Worm (Caenorhabditis elegans) whole organism, L1 larva: ENCODE measurements around the gene W04G3.5.

Experiments
- C34B4.2 ChIP-seq: sonication (generic microtip); optimal IDR thresholded peaks from 2 replicates; lab custom pipeline; 2017; ENCODE audit warnings: mild to moderate bottlenecking, missing genetic modification characterization, missing compliant biosample characterization
- Y116A8C.19 ChIP-seq: sonication (generic microtip); optimal IDR thresholded peaks from 2 replicates; lab custom pipeline; 2016; ENCODE audit warnings: missing compliant biosample characterization, missing genetic modification characterization, borderline replicate concordance
- aha-1 ChIP-seq: fragments of 150-350 bp; optimal IDR thresholded peaks from 2 replicates; lab custom pipeline; 2014; ENCODE audit warnings: missing biosample characterization, missing genetic modification characterization
- alr-1 ChIP-seq: fragments of 200-800 bp; sonication (Bioruptor generic); optimal IDR thresholded peaks from 2 replicates; lab custom pipeline; 2018; ENCODE audit warnings: borderline replicate concordance, mild to moderate bottlenecking, missing genetic modification characterization, missing compliant biosample characterization
- ama-1 ChIP-seq: fragments of 150-350 bp; optimal IDR thresholded peaks from 2 replicates; lab custom pipeline; 2014
- blmp-1 ChIP-seq: fragments of 150-350 bp; optimal IDR thresholded peaks from 2 replicates; lab custom pipeline; 2014; ENCODE audit warnings: missing biosample characterization, missing genetic modification characterization
- ceh-8 ChIP-seq: fragments of 200-800 bp; sonication (Bioruptor generic); optimal IDR thresholded peaks from 2 replicates; lab custom pipeline; 2018; ENCODE audit warnings: mild to moderate bottlenecking, missing genetic modification characterization, moderate library complexity, missing compliant biosample characterization
- ceh-82 ChIP-seq, 3 experiments: fragments of 150-350 bp in 1 of 3; sonication (generic microtip) in 2 of 3; optimal IDR thresholded peaks; 2 replicates each; lab custom pipeline; 2014 to 2017; ENCODE audit warnings: missing biosample characterization in 3 of 3, missing genetic modification characterization in 3 of 3
- ceh-90 ChIP-seq: sonication (generic microtip); optimal IDR thresholded peaks from 2 replicates; lab custom pipeline; 2016; ENCODE audit warnings: missing genetic modification characterization, missing compliant biosample characterization
- ces-1 ChIP-seq: fragments of 150-350 bp; optimal IDR thresholded peaks from 2 replicates; lab custom pipeline; 2014; ENCODE audit warnings: missing biosample characterization, missing genetic modification reagents, missing genetic modification characterization
- efl-3 ChIP-seq: fragments of 200-800 bp; sonication (Bioruptor generic); optimal IDR thresholded peaks from 2 replicates; lab custom pipeline; 2018; ENCODE audit warnings: mild to moderate bottlenecking, missing genetic modification characterization, missing compliant biosample characterization
- elt-3 ChIP-seq, 6 experiments: fragments of 150-350 bp in 1 of 6; sonication (generic microtip); optimal IDR thresholded peaks; 2 replicates each; lab custom pipeline; 2017 to 2018; ENCODE audit warnings: missing biosample characterization in 6 of 6, missing genetic modification characterization in 6 of 6, inconsistent platforms in 1 of 6
- fkh-4 ChIP-seq: sonication (generic microtip); optimal IDR thresholded peaks from 2 replicates; lab custom pipeline; 2016; ENCODE audit warnings: missing compliant biosample characterization, missing genetic modification characterization, borderline replicate concordance
- fkh-8 ChIP-seq: sonication (generic microtip); optimal IDR thresholded peaks from 2 replicates; lab custom pipeline; 2016; ENCODE audit warnings: mild to moderate bottlenecking, missing genetic modification characterization, missing compliant biosample characterization
- grh-1 ChIP-seq: fragments of 200-800 bp; sonication (Bioruptor generic); IDR thresholded peaks from 2 replicates; pipeline ENCODE4 v1.3.6; 2022; ENCODE audit warnings: missing genetic modification reagents, missing genetic modification characterization, missing compliant biosample characterization
- hpl-2 ChIP-seq: fragments of 150-350 bp; optimal IDR thresholded peaks from 2 replicates; lab custom pipeline; 2014; ENCODE audit warnings: missing biosample characterization, missing genetic modification reagents, missing genetic modification characterization
- irx-1 ChIP-seq: sonication (generic microtip); optimal IDR thresholded peaks from 2 replicates; lab custom pipeline; 2016; ENCODE audit warnings: missing genetic modification characterization, missing compliant biosample characterization
- jun-1 ChIP-seq: fragments of 150-350 bp; optimal IDR thresholded peaks from 2 replicates; lab custom pipeline; 2014; ENCODE audit warnings: missing biosample characterization, missing genetic modification reagents, missing genetic modification characterization
- lin-13 ChIP-seq: fragments of 150-350 bp; optimal IDR thresholded peaks from 2 replicates; lab custom pipeline; 2014; ENCODE audit warnings: missing biosample characterization, missing genetic modification reagents, missing genetic modification characterization
- lin-14 ChIP-seq: fragments of 200-800 bp; sonication (Bioruptor generic); optimal IDR thresholded peaks from 2 replicates; lab custom pipeline; 2018; ENCODE audit warnings: mild to moderate bottlenecking, missing genetic modification characterization, moderate library complexity, missing compliant biosample characterization
- lin-35 ChIP-seq, 2 experiments: fragments of 150-350 bp; optimal IDR thresholded peaks; 2 replicates each; lab custom pipeline; 2014; ENCODE audit warnings: missing biosample characterization in 2 of 2, missing genetic modification characterization in 2 of 2, missing genetic modification reagents in 2 of 2
- lir-3 ChIP-seq: sonication (generic microtip); optimal IDR thresholded peaks from 2 replicates; lab custom pipeline; 2016; ENCODE audit warnings: mild to moderate bottlenecking, missing genetic modification characterization, moderate library complexity, missing compliant biosample characterization; ENCODE audit not compliant: poor library complexity
- mep-1 ChIP-seq: fragments of 150-350 bp; optimal IDR thresholded peaks from 2 replicates; lab custom pipeline; 2014; ENCODE audit warnings: missing biosample characterization, missing genetic modification characterization
- nhr-237 ChIP-seq: fragments of 150-350 bp; optimal IDR thresholded peaks from 2 replicates; lab custom pipeline; 2014; ENCODE audit warnings: missing biosample characterization, missing genetic modification characterization
- nhr-71 ChIP-seq: sonication (generic microtip); optimal IDR thresholded peaks from 2 replicates; lab custom pipeline; 2016; ENCODE audit warnings: mild to moderate bottlenecking, missing genetic modification characterization, moderate library complexity, missing compliant biosample characterization
- nhr-76 ChIP-seq: sonication (generic microtip); optimal IDR thresholded peaks from 2 replicates; lab custom pipeline; 2017; ENCODE audit warnings: missing biosample characterization, missing genetic modification characterization
- nhr-77 ChIP-seq: fragments of 150-350 bp; optimal IDR thresholded peaks from 2 replicates; lab custom pipeline; 2014; ENCODE audit warnings: missing biosample characterization, missing genetic modification characterization
- nhr-84 ChIP-seq: sonication (generic microtip); optimal IDR thresholded peaks from 2 replicates; lab custom pipeline; 2017; ENCODE audit warnings: missing biosample characterization, missing genetic modification characterization
- nhr-90 ChIP-seq: sonication (generic microtip); optimal IDR thresholded peaks from 2 replicates; lab custom pipeline; 2016; ENCODE audit warnings: mild to moderate bottlenecking, missing genetic modification characterization, missing compliant biosample characterization; ENCODE audit not compliant: poor library complexity
- pax-3 ChIP-seq: fragments of 200-800 bp; sonication (Bioruptor generic); optimal IDR thresholded peaks from 2 replicates; lab custom pipeline; 2018; ENCODE audit warnings: mild to moderate bottlenecking, missing genetic modification characterization, moderate library complexity, missing compliant biosample characterization
- pqm-1 ChIP-seq: sonication (generic microtip); optimal IDR thresholded peaks from 3 replicates; lab custom pipeline; 2017; ENCODE audit warnings: missing biosample characterization, missing genetic modification characterization
- rnt-1 ChIP-seq: sonication (generic microtip); optimal IDR thresholded peaks from 2 replicates; lab custom pipeline; 2016; ENCODE audit warnings: mild to moderate bottlenecking, missing genetic modification characterization, moderate library complexity, missing compliant biosample characterization
- snu-23 ChIP-seq: sonication (generic microtip); optimal IDR thresholded peaks from 2 replicates; lab custom pipeline; 2016; ENCODE audit warnings: missing genetic modification characterization, missing compliant biosample characterization
- sox-4 ChIP-seq: sonication (generic microtip); optimal IDR thresholded peaks from 2 replicates; lab custom pipeline; 2016; ENCODE audit warnings: missing genetic modification characterization, missing compliant biosample characterization
- sptf-1 ChIP-seq: fragments of 150-350 bp; optimal IDR thresholded peaks from 2 replicates; lab custom pipeline; 2014; ENCODE audit warnings: missing biosample characterization, missing genetic modification characterization
- swsn-7 ChIP-seq: sonication (generic microtip); optimal IDR thresholded peaks from 2 replicates; lab custom pipeline; 2016; ENCODE audit warnings: missing genetic modification characterization, missing compliant biosample characterization
- unc-130 ChIP-seq: fragments of 150-350 bp; optimal IDR thresholded peaks from 2 replicates; lab custom pipeline; 2017; ENCODE audit warnings: missing biosample characterization, missing genetic modification characterization, inconsistent platforms
- unc-62 ChIP-seq: fragments of 150-350 bp; optimal IDR thresholded peaks from 2 replicates; lab custom pipeline; 2014; ENCODE audit warnings: missing biosample characterization, missing genetic modification reagents, missing genetic modification characterization
- unc-86 ChIP-seq: sonication (generic microtip); optimal IDR thresholded peaks from 2 replicates; lab custom pipeline; 2016; ENCODE audit warnings: missing genetic modification characterization, missing compliant biosample characterization
- vab-15 ChIP-seq: sonication (generic microtip); optimal IDR thresholded peaks from 2 replicates; lab custom pipeline; 2017; ENCODE audit warnings: missing genotype, mild to moderate bottlenecking, missing genetic modification characterization, missing compliant biosample characterization
- zag-1 ChIP-seq: fragments of 150-350 bp; optimal IDR thresholded peaks from 2 replicates; lab custom pipeline; 2014; ENCODE audit warnings: missing biosample characterization, missing genetic modification characterization
- zip-4 ChIP-seq: fragments of 200-800 bp; sonication (Bioruptor generic); optimal IDR thresholded peaks from 2 replicates; lab custom pipeline; 2018; ENCODE audit warnings: mild to moderate bottlenecking, missing genetic modification characterization, moderate library complexity, missing compliant biosample characterization
- ztf-11 ChIP-seq, 2 experiments: sonication (generic microtip); optimal IDR thresholded peaks; 2 replicates each; lab custom pipeline; 2016 to 2017; ENCODE audit warnings: missing genetic modification characterization in 2 of 2, missing biosample characterization in 1 of 2, missing compliant biosample characterization in 1 of 2
- ztf-4 ChIP-seq: fragments of 150-350 bp; optimal IDR thresholded peaks from 2 replicates; lab custom pipeline; 2014; ENCODE audit warnings: missing biosample characterization, missing genetic modification characterization

The W04G3.5 gene

DNA sequence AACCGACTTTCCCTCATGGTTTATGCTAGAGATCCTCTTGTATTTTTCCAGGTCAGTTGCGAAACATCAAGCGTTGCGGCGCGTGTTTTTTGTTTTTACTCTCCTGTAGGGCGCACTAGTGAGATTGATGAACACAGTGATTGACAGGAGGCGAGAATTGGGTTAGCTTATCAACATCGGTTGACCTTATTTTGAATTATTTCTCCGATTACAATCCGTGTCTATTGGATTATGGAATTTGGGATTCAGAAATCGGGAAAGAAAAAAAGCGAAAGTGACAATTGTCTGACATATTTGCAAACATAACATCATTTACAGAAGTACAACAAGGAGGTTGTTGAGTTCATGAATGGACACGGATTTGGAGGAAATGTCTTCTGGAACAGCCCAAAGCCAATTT is 12.5 kb upstream of the W04G3.5 start:
- TF ChIP-seq ceh-90 (no peak), blmp-1 (tag; lab: Kevin White, UChicago) (peak; percentile 93), elt-3 (tag; optimal IDR thresholded peaks at IDR 0.05; lab: Kevin White, UChicago) (peak in 1 of 6 experiments; percentile 21), ceh-82 (tag; optimal IDR thresholded peaks at IDR 0.05; lab: Kevin White, UChicago) (no peak), pax-3 (tag; lab: Kevin White, UChicago) (no peak), lin-13 (GFP tag; lab: Kevin White, UChicago) (no peak), alr-1 (tag; lab: Kevin White, UChicago) (no peak), ztf-11 (tag; optimal IDR thresholded peaks at IDR 0.05; lab: Kevin White, UChicago) (no peak), jun-1 (tag; lab: Kevin White, UChicago) (no peak), nhr-76 (no peak), rnt-1 (no peak), sox-4 (tag; lab: Kevin White, UChicago) (no peak), zag-1 (tag; lab: Kevin White, UChicago) (no peak), lir-3 (tag; lab: Kevin White, UChicago) (no peak), ceh-8 (no peak), sptf-1 (no peak), snu-23 (GFP tag; lab: Kevin White, UChicago) (no peak), nhr-84 (tag; lab: Kevin White, UChicago) (no peak)
- TF ChIP-seq, all 84 proteins: peak for 2

- TF ChIP-seq zag-1 (tag; lab: Kevin White, UChicago): no peak
- TF ChIP-seq C34B4.2 (tag; lab: Kevin White, UChicago): no peak
- TF ChIP-seq unc-130 (tag; lab: Kevin White, UChicago): no peak
- peak; percentile 96 for TF ChIP-seq blmp-1 (tag; lab: Kevin White, UChicago)
- TF ChIP-seq snu-23 (GFP tag; lab: Kevin White, UChicago): no peak
- TF ChIP-seq nhr-237 (tag; lab: Kevin White, UChicago): no peak
- TF ChIP-seq nhr-90 (tag; lab: Kevin White, UChicago): no peak
- TF ChIP-seq vab-15 (tag; lab: Kevin White, UChicago): no peak
These were observed 11.6 kb upstream of the W04G3.5 start, which contains the start of gene lpr-5 for ce11 chrX:11061904-11062303. Gene lpr-5, plus strand, starts transcription at chrX:11062123.

- TF ChIP-seq ces-1: no peak
- no peak for TF ChIP-seq efl-3 (GFP tag; lab: Kevin White, UChicago)
- TF ChIP-seq lin-13 (GFP tag; lab: Kevin White, UChicago): no peak
- TF ChIP-seq aha-1 (tag; lab: Kevin White, UChicago): no peak
- peak in 2 of 6 experiments; percentile 3 to 33 for TF ChIP-seq elt-3 (tag; optimal IDR thresholded peaks at IDR 0.05; lab: Kevin White, UChicago)
- no peak for TF ChIP-seq pqm-1 (tag; lab: Kevin White, UChicago)
- peak; percentile 100 for TF ChIP-seq blmp-1 (tag; lab: Kevin White, UChicago)
These were observed 8.7 kb upstream of the W04G3.5 start, which contains the start of gene lpr-4 for ce11 chrX:11064799-11065198. Gene lpr-4, plus strand, starts transcription at chrX:11065126.

DNA sequence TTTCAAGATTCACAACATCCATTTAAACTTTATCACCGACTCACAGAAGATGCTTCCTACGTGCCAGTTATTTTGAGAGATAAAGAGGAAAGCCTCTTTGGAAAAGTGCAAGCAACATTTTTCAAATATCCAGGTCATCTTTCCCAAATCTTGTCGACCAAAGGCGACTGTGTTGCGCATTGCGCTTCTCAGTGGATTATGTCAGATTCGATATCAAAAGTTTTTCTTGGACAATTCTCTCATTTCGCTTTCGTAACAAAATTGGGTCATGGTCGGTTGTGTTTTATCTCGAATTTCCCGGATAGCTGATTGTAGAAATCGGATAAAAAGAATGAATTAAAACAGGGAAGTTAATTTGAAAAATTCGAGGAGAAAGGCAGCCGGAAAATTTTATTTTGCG is 6.2 kb upstream of the W04G3.5 start:
- peak; percentile 98 for TF ChIP-seq blmp-1 (tag; lab: Kevin White, UChicago)
- TF ChIP-seq Y116A8C.19 (tag; lab: Kevin White, UChicago): no peak
- TF ChIP-seq, all 84 proteins: peak for 1

DNA sequence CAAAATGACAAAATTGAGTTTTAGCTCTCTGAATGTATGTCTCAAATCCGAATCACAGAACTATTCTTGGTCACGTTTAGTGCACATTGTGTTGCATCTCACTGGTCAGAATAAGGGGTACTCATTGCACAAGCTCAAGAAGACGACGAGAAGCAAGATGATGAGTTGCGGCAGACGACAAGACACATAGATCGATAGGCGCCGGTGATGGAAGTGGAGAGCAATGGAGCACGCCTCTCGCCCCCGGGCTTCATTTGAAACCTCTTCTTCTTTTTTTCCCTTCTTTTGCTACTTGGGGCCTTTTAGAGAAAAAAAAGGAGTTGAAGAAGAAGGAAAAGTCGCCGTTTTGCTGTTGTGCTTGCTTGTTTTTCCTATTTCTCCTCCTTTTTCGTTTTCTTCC is 5.1 kb upstream of the W04G3.5 start, which contains the start of gene apt-9:
Gene apt-9, plus strand, starts transcription at position 194 of the 400 bp plus-strand sequence.
- TF ChIP-seq vab-15 (tag; lab: Kevin White, UChicago) (no peak), ama-1 (lab: Kevin White, UChicago) (no peak), lin-14 (GFP tag; lab: Kevin White, UChicago) (peak; percentile 82), fkh-4 (tag; lab: Kevin White, UChicago) (no peak), lin-13 (GFP tag; lab: Kevin White, UChicago) (no peak), zip-4 (GFP tag; lab: Kevin White, UChicago) (no peak), unc-62 (GFP tag; lab: Kevin White, UChicago) (no peak), mep-1 (tag; lab: Kevin White, UChicago) (no peak), sptf-1 (no peak), nhr-77 (no peak), ces-1 (no peak), irx-1 (no peak), lin-35 (GFP tag; optimal IDR thresholded peaks at IDR 0.05; lab: Kevin White, UChicago) (no peak), hpl-2 (GFP tag; lab: Kevin White, UChicago) (no peak), grh-1 (GFP tag; lab: Robert Waterston, UW) (no peak), unc-86 (tag; lab: Kevin White, UChicago) (no peak), nhr-71 (tag; lab: Kevin White, UChicago) (no peak), efl-3 (GFP tag; lab: Kevin White, UChicago) (no peak), swsn-7 (tag; lab: Kevin White, UChicago) (peak; percentile 1), ztf-4 (tag; lab: Kevin White, UChicago) (no peak), fkh-8 (tag; lab: Kevin White, UChicago) (peak; percentile 55)
